Worm (Caenorhabditis elegans) whole organism, L2 larva: ENCODE results near the gene scb-1.
A peak's percentile ranks its signal among the peaks of the same experiment; 100 is the strongest.
"Not testable (repeated sequence)": the region's sequence is repeated elsewhere in the genome, so short reads cannot be mapped to it uniquely, and the experiment has no call there.

Experiments used
- C34F6.9 ChIP-seq: fragments of 150-350 bp; optimal IDR thresholded peaks from 2 replicates; lab custom pipeline; 2014; ENCODE audit warnings: missing biosample characterization, missing genetic modification characterization
- R02D3.7 ChIP-seq: fragments of 150-350 bp; optimal IDR thresholded peaks from 2 replicates; lab custom pipeline; 2014; ENCODE audit warnings: missing biosample characterization, missing genetic modification characterization
- ZK546.5 ChIP-seq: sonication (generic microtip); optimal IDR thresholded peaks from 2 replicates; lab custom pipeline; 2017; ENCODE audit warnings: missing biosample characterization, missing genetic modification characterization
- blmp-1 ChIP-seq: sonication (generic microtip); optimal IDR thresholded peaks from 2 replicates; lab custom pipeline; 2017; ENCODE audit warnings: missing genetic modification characterization, mild to moderate bottlenecking, missing compliant biosample characterization, antibody characterized with exemption, moderate library complexity; ENCODE audit not compliant: insufficient read depth
- ceh-82 ChIP-seq: fragments of 150-350 bp; optimal IDR thresholded peaks from 2 replicates; lab custom pipeline; 2014; ENCODE audit warnings: missing biosample characterization, missing genetic modification characterization
- crh-2 ChIP-seq: sonication (generic microtip); optimal IDR thresholded peaks from 2 replicates; lab custom pipeline; 2017; ENCODE audit warnings: missing biosample characterization, missing genetic modification characterization
- egl-27 ChIP-seq: sonication (generic microtip); optimal IDR thresholded peaks from 3 replicates; lab custom pipeline; 2017; ENCODE audit warnings: missing biosample characterization, missing genetic modification reagents, missing genetic modification characterization
- elt-3 ChIP-seq: sonication (generic microtip); optimal IDR thresholded peaks from 2 replicates; lab custom pipeline; 2017; ENCODE audit warnings: missing biosample characterization, missing genetic modification characterization
- fos-1 ChIP-seq: fragments of 150-350 bp; optimal IDR thresholded peaks from 2 replicates; lab custom pipeline; 2014; ENCODE audit warnings: missing biosample characterization, missing genetic modification characterization
- gmeb-1 ChIP-seq: fragments of 150-350 bp; optimal IDR thresholded peaks from 2 replicates; lab custom pipeline; 2014; ENCODE audit warnings: missing biosample characterization, missing genetic modification characterization
- lin-11 ChIP-seq: fragments of 150-350 bp; sonication (generic microtip); optimal IDR thresholded peaks from 2 replicates; lab custom pipeline; 2014; ENCODE audit warnings: missing biosample characterization, missing genetic modification characterization, inconsistent platforms, mixed read lengths
- lin-39 ChIP-seq: fragments of 150-350 bp; optimal IDR thresholded peaks from 2 replicates; lab custom pipeline; 2014; ENCODE audit warnings: missing biosample characterization, missing genetic modification reagents, missing genetic modification characterization
- lsy-2 ChIP-seq, 2 experiments: fragments of 150-350 bp in 1 of 2; sonication (generic microtip) in 1 of 2; optimal IDR thresholded peaks; 2 replicates each; lab custom pipeline; 2014 to 2017; ENCODE audit warnings: missing biosample characterization in 2 of 2, missing genetic modification characterization in 2 of 2
- mdl-1 ChIP-seq, 2 experiments: fragments of 150-350 bp in 1 of 2; sonication (generic microtip) in 1 of 2; optimal IDR thresholded peaks; 2 replicates each; lab custom pipeline; 2017; ENCODE audit warnings: missing biosample characterization in 2 of 2, missing genetic modification characterization in 2 of 2
- nhr-10 ChIP-seq: sonication (generic microtip); optimal IDR thresholded peaks from 2 replicates; lab custom pipeline; 2017; ENCODE audit warnings: missing biosample characterization, missing genetic modification characterization
- nhr-11 ChIP-seq: fragments of 150-350 bp; optimal IDR thresholded peaks from 2 replicates; lab custom pipeline; 2014; ENCODE audit warnings: missing biosample characterization, missing genetic modification characterization
- nhr-12 ChIP-seq: fragments of 150-350 bp; optimal IDR thresholded peaks from 2 replicates; lab custom pipeline; 2014; ENCODE audit warnings: missing biosample characterization, missing genetic modification characterization
- nhr-129 ChIP-seq: fragments of 150-350 bp; optimal IDR thresholded peaks from 2 replicates; lab custom pipeline; 2014; ENCODE audit warnings: missing biosample characterization, missing genetic modification characterization
- nhr-21 ChIP-seq: fragments of 150-350 bp; optimal IDR thresholded peaks from 2 replicates; lab custom pipeline; 2014; ENCODE audit warnings: missing biosample characterization, missing genetic modification characterization
- nhr-23 ChIP-seq: fragments of 150-350 bp; optimal IDR thresholded peaks from 2 replicates; lab custom pipeline; 2014; ENCODE audit warnings: missing biosample characterization, missing genetic modification reagents, missing genetic modification characterization
- nhr-237 ChIP-seq: fragments of 150-350 bp; optimal IDR thresholded peaks from 2 replicates; lab custom pipeline; 2014; ENCODE audit warnings: missing biosample characterization, missing genetic modification characterization
- nhr-25 ChIP-seq: fragments of 150-350 bp; sonication (generic microtip); optimal IDR thresholded peaks from 3 replicates; lab custom pipeline; 2014; ENCODE audit warnings: missing biosample characterization, missing genetic modification characterization
- nhr-77 ChIP-seq: fragments of 150-350 bp; optimal IDR thresholded peaks from 2 replicates; lab custom pipeline; 2014; ENCODE audit warnings: missing biosample characterization, missing genetic modification characterization
- peb-1 ChIP-seq: fragments of 150-350 bp; optimal IDR thresholded peaks from 2 replicates; lab custom pipeline; 2014; ENCODE audit warnings: missing biosample characterization, missing genetic modification characterization
- skn-1 ChIP-seq: sonication (generic microtip); optimal IDR thresholded peaks from 2 replicates; lab custom pipeline; 2017; ENCODE audit warnings: missing biosample characterization, missing genetic modification characterization
- sma-9 ChIP-seq, 2 experiments: fragments of 150-350 bp in 1 of 2; sonication (generic microtip) in 1 of 2; optimal IDR thresholded peaks; 2 replicates each; lab custom pipeline; 2014 to 2016; ENCODE audit warnings: missing genetic modification characterization in 2 of 2, mild to moderate bottlenecking in 1 of 2, missing biosample characterization in 1 of 2, missing compliant biosample characterization in 1 of 2, missing genetic modification reagents in 1 of 2, moderate library complexity in 1 of 2
- snpc-4 ChIP-seq: fragments of 150-350 bp; optimal IDR thresholded peaks from 2 replicates; lab custom pipeline; 2014; ENCODE audit warnings: missing biosample characterization, missing genetic modification characterization
- zag-1 ChIP-seq: fragments of 150-350 bp; optimal IDR thresholded peaks from 2 replicates; lab custom pipeline; 2014; ENCODE audit warnings: missing biosample characterization, missing genetic modification characterization
- ztf-4 ChIP-seq: fragments of 150-350 bp; optimal IDR thresholded peaks from 2 replicates; lab custom pipeline; 2014; ENCODE audit warnings: missing biosample characterization, missing genetic modification characterization

The scb-1 gene

DNA sequence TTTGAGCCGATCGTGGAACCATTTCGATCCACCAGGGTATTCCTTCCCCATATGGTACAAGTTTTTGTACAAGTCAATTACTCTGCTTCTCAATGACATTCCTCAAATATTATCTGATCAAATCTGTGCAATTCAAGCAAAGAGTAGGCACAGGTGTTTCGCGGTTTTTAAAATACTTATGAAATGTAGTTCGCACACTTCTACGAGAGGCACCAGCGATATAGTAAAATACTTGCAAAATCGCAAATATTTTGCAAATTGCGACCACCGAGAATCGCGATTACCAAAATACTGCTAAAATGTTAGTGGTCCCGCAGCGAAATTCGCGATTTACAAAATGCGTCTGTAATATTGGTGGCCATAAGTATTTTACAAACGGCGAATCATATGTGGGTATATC is 9.9 kb downstream of the scb-1 start, which contains the start of gene Y42A5A.5:
TSS of gene Y42A5A.5 (minus strand) at position 101 of the 400 bp plus-strand sequence.
- TF ChIP-seq ceh-82 (tag; lab: Kevin White, UChicago); mdl-1 (tag; optimal IDR thresholded peaks at IDR 0.05; lab: Kevin White, UChicago); sma-9 (GFP tag; optimal IDR thresholded peaks at IDR 0.05; lab: Kevin White, UChicago); sma-9 (tag; optimal IDR thresholded peaks at IDR 0.05; lab: Kevin White, UChicago): not testable (repeated sequence)

DNA sequence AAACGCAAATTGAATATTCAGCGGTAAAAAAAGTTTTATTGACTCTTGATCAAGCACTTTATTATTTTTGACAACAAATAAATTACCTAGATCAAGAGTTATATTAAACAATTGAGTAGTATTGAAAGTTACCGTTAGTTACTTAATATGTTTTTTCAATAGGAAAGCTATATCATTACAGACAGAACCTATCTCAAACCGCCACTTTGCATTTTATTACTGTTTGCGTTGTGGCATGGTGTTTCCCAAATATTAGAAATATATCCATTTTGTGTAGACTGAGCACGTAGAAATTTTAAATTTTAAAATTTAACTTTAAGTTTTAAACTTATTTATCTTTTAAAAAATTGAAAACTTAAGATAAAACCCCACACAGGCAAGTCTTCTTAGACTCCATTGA is 15.1 kb downstream of the scb-1 start:
- TF ChIP-seq ztf-4 (no peak), nhr-77 (tag; lab: Kevin White, UChicago) (no peak), R02D3.7 (no peak), lin-39 (tag; lab: Kevin White, UChicago) (no peak), ZK546.5 (tag; lab: Kevin White, UChicago) (no peak), peb-1 (tag; lab: Kevin White, UChicago) (no peak), nhr-23 (tag; lab: Kevin White, UChicago) (no peak), mdl-1 (tag; optimal IDR thresholded peaks at IDR 0.05; lab: Kevin White, UChicago) (no peak), snpc-4 (tag; lab: Kevin White, UChicago) (no peak), nhr-10 (tag; lab: Kevin White, UChicago) (no peak), nhr-11 (tag; lab: Kevin White, UChicago) (no peak), nhr-129 (tag; lab: Kevin White, UChicago) (no peak), nhr-237 (tag; lab: Kevin White, UChicago) (no peak), gmeb-1 (tag; lab: Kevin White, UChicago) (no peak), nhr-21 (tag; lab: Kevin White, UChicago) (no peak), elt-3 (tag; lab: Kevin White, UChicago) (no peak), skn-1 (tag; lab: Kevin White, UChicago) (no peak)

DNA sequence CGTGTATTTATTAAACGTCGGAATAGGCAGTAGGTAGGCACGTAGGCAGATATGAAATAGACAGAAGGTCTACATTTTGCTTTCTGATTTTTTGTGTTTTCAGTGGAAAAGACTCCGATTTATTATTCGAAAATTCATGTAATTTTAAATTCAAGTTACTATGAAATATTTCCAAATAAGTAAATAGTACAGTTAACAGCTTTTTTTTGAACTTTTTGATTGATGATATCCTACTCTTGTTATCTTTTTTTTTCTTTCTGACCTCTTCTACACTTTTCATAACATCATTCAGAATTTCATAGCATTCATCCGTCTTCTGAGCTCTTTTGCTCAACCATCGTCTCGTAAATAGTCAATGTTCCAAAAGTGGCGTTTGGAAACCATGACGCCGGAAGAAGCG is 20.9 kb downstream of the scb-1 start, which contains the start of gene cdkl-1:
TSS of gene cdkl-1 (plus strand) at position 301 of the 400 bp plus-strand sequence.
- TF ChIP-seq nhr-25 (tag; lab: Kevin White, UChicago): no peak

DNA sequence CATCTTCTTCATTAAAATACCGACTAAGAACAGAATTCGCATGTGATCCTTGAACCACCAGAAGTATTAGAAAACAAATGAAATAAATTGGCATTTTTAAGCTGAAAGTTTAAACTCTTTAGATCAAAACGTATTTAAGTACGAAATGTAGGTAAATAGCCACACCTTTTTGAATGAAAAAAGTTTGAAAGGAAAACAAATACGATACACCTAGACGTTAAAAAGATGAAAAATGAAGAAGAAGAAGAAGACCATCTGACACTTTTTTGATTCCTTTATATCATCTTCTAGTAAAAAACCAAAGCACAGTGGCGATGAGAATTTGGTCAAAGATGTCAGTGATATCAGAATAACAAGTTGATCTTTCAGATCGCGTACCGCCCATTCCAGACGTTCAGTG is 23.6 kb downstream of the scb-1 start, which contains the start of gene Y42A5A.3:
TSS of gene Y42A5A.3 (minus strand) at position 101 of the 400 bp plus-strand sequence.
- TF ChIP-seq nhr-21 (tag; lab: Kevin White, UChicago) (no peak), egl-27 (tag; lab: Kevin White, UChicago) (no peak), crh-2 (tag; lab: Kevin White, UChicago) (no peak)

DNA sequence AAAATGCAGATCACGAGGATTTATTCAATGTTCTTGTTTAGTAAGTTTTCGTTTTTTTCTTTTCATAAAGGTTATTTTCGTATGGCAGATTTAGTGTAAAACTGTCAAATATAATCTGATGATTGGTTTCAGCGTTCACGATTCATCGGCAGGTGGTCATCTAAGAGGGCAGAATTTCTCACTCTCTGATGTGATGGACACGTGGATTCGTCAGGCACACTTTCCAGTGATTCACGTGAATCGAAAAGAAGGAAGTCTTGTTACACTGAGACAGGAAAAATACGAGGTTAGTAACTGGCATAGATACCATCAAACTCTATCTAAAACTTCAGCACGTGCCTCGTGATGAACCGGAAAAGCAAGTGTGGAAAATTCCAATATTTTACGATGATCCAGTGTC is 24.8 kb downstream of the scb-1 start:
- TF ChIP-seq nhr-12 (tag; lab: Kevin White, UChicago) (no peak), gmeb-1 (tag; lab: Kevin White, UChicago) (no peak), skn-1 (tag; lab: Kevin White, UChicago) (no peak), lin-11 (tag; lab: Kevin White, UChicago) (no peak), lsy-2 (tag; optimal IDR thresholded peaks at IDR 0.05; lab: Kevin White, UChicago) (no peak), C34F6.9 (tag; lab: Kevin White, UChicago) (no peak), fos-1 (tag; lab: Kevin White, UChicago) (no peak), sma-9 (GFP tag; optimal IDR thresholded peaks at IDR 0.05; lab: Kevin White, UChicago) (peak; percentile 28), sma-9 (tag; optimal IDR thresholded peaks at IDR 0.05; lab: Kevin White, UChicago) (no peak), nhr-129 (tag; lab: Kevin White, UChicago) (peak; percentile 2), zag-1 (no peak), elt-3 (tag; lab: Kevin White, UChicago) (no peak), blmp-1 (peak; percentile 70), nhr-25 (tag; lab: Kevin White, UChicago) (peak; percentile 84)
